Fruit fly (Drosophila melanogaster) whole organism, embryonic: Measurements from ENCODE around the gene scyl.
A peak's percentile ranks its signal among the peaks of the same experiment; 100 is the strongest.

Source experiments
- Asciz ChIP-seq: fragments of 200-800 bp; sonication (Bioruptor generic); optimal IDR thresholded peaks from 2 replicates; lab custom pipeline; 2017; ENCODE audit warnings: missing biosample characterization, mild to moderate bottlenecking, missing genetic modification characterization, missing genetic modification reagents
- B-H1 ChIP-seq: fragments of 200-800 bp; sonication (Bioruptor generic); IDR thresholded peaks from 3 replicates; pipeline ENCODE4 v1.3.6; 2022; ENCODE audit warnings: missing biosample characterization, missing genetic modification characterization
- Blimp-1 ChIP-seq: fragments of 200-800 bp; sonication (Bioruptor generic); optimal IDR thresholded peaks from 3 replicates; lab custom pipeline; 2018; ENCODE audit warnings: missing biosample characterization, missing genetic modification characterization, mild to moderate bottlenecking, moderate library complexity, missing genetic modification reagents
- CG11504 ChIP-seq: fragments of 200-800 bp; sonication (Bioruptor generic); optimal IDR thresholded peaks from 3 replicates; lab custom pipeline; 2019; ENCODE audit warnings: missing biosample characterization, mild to moderate bottlenecking, missing genetic modification characterization, moderate library complexity
- CG13424 ChIP-seq: fragments of 200-800 bp; sonication (Bioruptor generic); optimal IDR thresholded peaks from 2 replicates; lab custom pipeline; 2019; ENCODE audit warnings: missing biosample characterization, mild to moderate bottlenecking, missing genetic modification characterization, moderate library complexity
- CG13894 ChIP-seq: fragments of 200-800 bp; sonication (Bioruptor generic); optimal IDR thresholded peaks from 3 replicates; lab custom pipeline; 2018; ENCODE audit warnings: missing biosample characterization, mild to moderate bottlenecking, missing genetic modification characterization, moderate library complexity
- CG15514 ChIP-seq: fragments of 200-800 bp; sonication (Bioruptor generic); optimal IDR thresholded peaks from 3 replicates; lab custom pipeline; 2017; ENCODE audit warnings: missing biosample characterization, missing genetic modification characterization, mild to moderate bottlenecking, moderate library complexity, missing genetic modification reagents
- CG17328 ChIP-seq: fragments of 200-800 bp; sonication (Bioruptor generic); IDR thresholded peaks from 2 replicates; pipeline ENCODE4 v1.3.6; 2022; ENCODE audit warnings: missing biosample characterization, missing genetic modification characterization
- CG17361 ChIP-seq: fragments of 200-800 bp; sonication (Bioruptor generic); IDR thresholded peaks from 3 replicates; pipeline ENCODE4 v1.3.6; 2022; ENCODE audit warnings: missing biosample characterization, missing genetic modification characterization
- CG17912 ChIP-seq: fragments of 200-800 bp; sonication (Bioruptor generic); optimal IDR thresholded peaks from 2 replicates; lab custom pipeline; 2018; ENCODE audit warnings: missing biosample characterization, mild to moderate bottlenecking, missing genetic modification characterization
- CG1832 ChIP-seq: fragments of 200-800 bp; sonication (Bioruptor generic); optimal IDR thresholded peaks from 2 replicates; lab custom pipeline; 2017; ENCODE audit warnings: missing biosample characterization, mild to moderate bottlenecking, missing genetic modification characterization, inconsistent platforms
- CG2199 ChIP-seq: fragments of 200-800 bp; sonication (Bioruptor generic); IDR thresholded peaks from 3 replicates; pipeline ENCODE4 v1.3.6; 2022; ENCODE audit warnings: missing biosample characterization, missing genetic modification characterization
- CG2678 ChIP-seq: fragments of 200-800 bp; sonication (Bioruptor generic); optimal IDR thresholded peaks from 3 replicates; lab custom pipeline; 2019; ENCODE audit warnings: missing biosample characterization, mild to moderate bottlenecking, missing genetic modification characterization, moderate library complexity
- CG32532 ChIP-seq: fragments of 200-800 bp; sonication (Bioruptor generic); IDR thresholded peaks from 2 replicates; pipeline ENCODE4 v1.3.6; 2022; ENCODE audit warnings: missing biosample characterization, missing genetic modification characterization
- CG4404 ChIP-seq: fragments of 200-800 bp; sonication (Bioruptor generic); IDR thresholded peaks from 2 replicates; pipeline ENCODE4 v1.3.6; 2022; ENCODE audit warnings: missing biosample characterization, missing genetic modification characterization
- CG6175 ChIP-seq: fragments of 200-800 bp; sonication (Bioruptor generic); IDR thresholded peaks from 3 replicates; pipeline ENCODE4 v1.3.6; 2022; ENCODE audit warnings: missing biosample characterization, missing genetic modification characterization
- CG6765 ChIP-seq: fragments of 200-800 bp; sonication (Bioruptor generic); optimal IDR thresholded peaks from 3 replicates; lab custom pipeline; 2017; ENCODE audit warnings: missing biosample characterization, mild to moderate bottlenecking, missing genetic modification characterization
- CG8290 ChIP-seq, 3 experiments: fragments of 200-800 bp; sonication (Bioruptor generic); optimal IDR thresholded peaks; 2 replicates each; lab custom pipeline; 2016 to 2019; ENCODE audit warnings: missing biosample characterization in 3 of 3, missing genetic modification characterization in 3 of 3, mild to moderate bottlenecking in 2 of 3, moderate library complexity in 1 of 3
- CG9437 ChIP-seq: fragments of 200-800 bp; sonication (Bioruptor generic); optimal IDR thresholded peaks from 2 replicates; lab custom pipeline; 2018; ENCODE audit warnings: missing biosample characterization, mild to moderate bottlenecking, missing genetic modification characterization
- CG9932 ChIP-seq: fragments of 200-800 bp; sonication (Bioruptor generic); IDR thresholded peaks from 2 replicates; pipeline ENCODE4 v1.3.6; 2022; ENCODE audit warnings: missing biosample characterization, missing genetic modification characterization
- CTCF ChIP-seq: fragments of 200-800 bp; sonication (Bioruptor generic); optimal IDR thresholded peaks from 2 replicates; lab custom pipeline; 2017; ENCODE audit warnings: missing biosample characterization, mild to moderate bottlenecking, missing genetic modification characterization, moderate library complexity
- ERR ChIP-seq: fragments of 200-800 bp; sonication (Bioruptor generic); optimal IDR thresholded peaks from 2 replicates; lab custom pipeline; 2016; ENCODE audit warnings: missing biosample characterization, missing genetic modification characterization
- Ets97D ChIP-seq: fragments of 200-800 bp; sonication (Bioruptor generic); optimal IDR thresholded peaks from 3 replicates; lab custom pipeline; 2016; ENCODE audit warnings: missing biosample characterization, missing genetic modification characterization
- Fer1 ChIP-seq: fragments of 200-800 bp; sonication (Bioruptor generic); optimal IDR thresholded peaks from 2 replicates; lab custom pipeline; 2017; ENCODE audit warnings: missing biosample characterization, mild to moderate bottlenecking, missing genetic modification characterization
- Fer3 ChIP-seq: fragments of 200-800 bp; sonication (Bioruptor generic); optimal IDR thresholded peaks from 2 replicates; lab custom pipeline; 2018; ENCODE audit warnings: missing biosample characterization, mild to moderate bottlenecking, missing genetic modification characterization, moderate library complexity
- HHEX ChIP-seq: fragments of 200-800 bp; sonication (Bioruptor generic); optimal IDR thresholded peaks from 3 replicates; lab custom pipeline; 2017; ENCODE audit warnings: missing biosample characterization, mild to moderate bottlenecking, missing genetic modification characterization, missing genetic modification reagents
- HmgZ ChIP-seq: fragments of 200-800 bp; sonication (Bioruptor generic); optimal IDR thresholded peaks from 2 replicates; lab custom pipeline; 2018; ENCODE audit warnings: missing biosample characterization, mild to moderate bottlenecking, missing genetic modification characterization
- Hr51 ChIP-seq, 2 experiments: fragments of 200-800 bp; sonication (Bioruptor generic); optimal IDR thresholded peaks; 2 replicates in 1 of 2; 3 replicates in 1 of 2; lab custom pipeline; 2016 to 2018; ENCODE audit warnings: missing biosample characterization in 2 of 2, missing genetic modification characterization in 2 of 2, mild to moderate bottlenecking in 1 of 2, moderate library complexity in 1 of 2
- Med ChIP-seq: fragments of 200-800 bp; sonication (Bioruptor generic); peaks from one replicate; lab custom pipeline; 2016; ENCODE audit warnings: missing biosample characterization, missing genetic modification characterization, mild to moderate bottlenecking, inconsistent platforms, moderate library complexity
- Meics ChIP-seq: fragments of 200-800 bp; sonication (Bioruptor generic); optimal IDR thresholded peaks from 2 replicates; lab custom pipeline; 2017; ENCODE audit warnings: missing biosample characterization, mild to moderate bottlenecking, missing genetic modification characterization
- NfI ChIP-seq: fragments of 200-800 bp; sonication (Bioruptor generic); optimal IDR thresholded peaks from 3 replicates; lab custom pipeline; 2018; ENCODE audit warnings: missing biosample characterization, mild to moderate bottlenecking, missing genetic modification characterization, moderate library complexity
- Oli ChIP-seq: fragments of 200-800 bp; sonication (Bioruptor generic); optimal IDR thresholded peaks from 2 replicates; lab custom pipeline; 2018; ENCODE audit warnings: missing biosample characterization, mild to moderate bottlenecking, missing genetic modification characterization, moderate library complexity
- Opbp ChIP-seq: fragments of 200-800 bp; sonication (Bioruptor generic); IDR thresholded peaks from 3 replicates; pipeline ENCODE4 v1.3.6; 2022; ENCODE audit warnings: missing biosample characterization, missing genetic modification characterization; ENCODE audit not compliant: partially characterized antibody
- Pdp1 ChIP-seq, 2 experiments: fragments of 200-800 bp; sonication (Bioruptor generic); optimal IDR thresholded peaks; 3 replicates each; lab custom pipeline; 2016; ENCODE audit warnings: missing biosample characterization in 2 of 2, missing genetic modification characterization in 2 of 2, mild to moderate bottlenecking in 1 of 2, moderate library complexity in 1 of 2
- Stat92E ChIP-seq, 3 experiments: fragments of >200 bp in 2 of 3; fragments of 200-800 bp in 1 of 3; sonication (Bioruptor generic) in 1 of 3; optimal IDR thresholded peaks; 2 replicates each; lab custom pipeline; 2017 to 2019; ENCODE audit warnings: missing biosample characterization in 3 of 3, missing genetic modification characterization in 3 of 3, mild to moderate bottlenecking in 1 of 3, moderate library complexity in 1 of 3
- caup ChIP-seq: fragments of 200-800 bp; sonication (Bioruptor generic); optimal IDR thresholded peaks from 3 replicates; lab custom pipeline; 2017; ENCODE audit warnings: missing biosample characterization, mild to moderate bottlenecking, missing genetic modification characterization, moderate library complexity; ENCODE audit not compliant: severe bottlenecking
- crc ChIP-seq: fragments of 200-800 bp; sonication (Bioruptor generic); optimal IDR thresholded peaks from 2 replicates; lab custom pipeline; 2016; ENCODE audit warnings: missing biosample characterization, missing genetic modification characterization
- dmrt99B ChIP-seq: fragments of 200-800 bp; sonication (Bioruptor generic); optimal IDR thresholded peaks from 2 replicates; lab custom pipeline; 2018; ENCODE audit warnings: missing biosample characterization, mild to moderate bottlenecking, missing genetic modification characterization, moderate library complexity
- esg ChIP-seq: fragments of 200-800 bp; sonication (Bioruptor generic); conservative IDR thresholded peaks from 2 replicates; pipeline ENCODE4 v1.3.6; 2022; ENCODE audit warnings: missing biosample characterization, missing genetic modification characterization
- jing ChIP-seq: fragments of 200-800 bp; sonication (Bioruptor generic); optimal IDR thresholded peaks from 2 replicates; lab custom pipeline; 2018; ENCODE audit warnings: missing biosample characterization, mild to moderate bottlenecking, missing genetic modification characterization
- lab ChIP-seq: fragments of 200-800 bp; sonication (Bioruptor generic); optimal IDR thresholded peaks from 3 replicates; lab custom pipeline; 2017; ENCODE audit warnings: missing biosample characterization, missing genetic modification characterization, mild to moderate bottlenecking, moderate library complexity, missing genetic modification reagents
- lilli ChIP-seq: fragments of 200-800 bp; sonication (Bioruptor generic); optimal IDR thresholded peaks from 3 replicates; lab custom pipeline; 2016; ENCODE audit warnings: missing biosample characterization, missing genetic modification characterization
- pan ChIP-seq, 4 experiments: fragments of >200 bp in 3 of 4; fragments of 200-800 bp in 1 of 4; sonication (Bioruptor generic) in 1 of 4; optimal IDR thresholded peaks in 3 of 4; IDR thresholded peaks in 1 of 4; 2 replicates each; pipeline versions ENCODE4 v1.3.6 to Lab custom; 2017 to 2022; ENCODE audit warnings: missing biosample characterization in 2 of 4, missing genetic modification characterization in 2 of 4, mixed read lengths in 1 of 4
- psq ChIP-seq: fragments of 200-800 bp; sonication (Bioruptor generic); optimal IDR thresholded peaks from 2 replicates; lab custom pipeline; 2017; ENCODE audit warnings: missing biosample characterization, missing genetic modification characterization
- sqz ChIP-seq: fragments of 200-800 bp; sonication (Bioruptor generic); optimal IDR thresholded peaks from 3 replicates; lab custom pipeline; 2018; ENCODE audit warnings: missing biosample characterization, mild to moderate bottlenecking, missing genetic modification characterization
- tx ChIP-seq: fragments of 200-800 bp; sonication (Bioruptor generic); optimal IDR thresholded peaks from 2 replicates; lab custom pipeline; 2016; ENCODE audit warnings: missing biosample characterization, missing genetic modification characterization
- vvl ChIP-seq: fragments of 200-800 bp; sonication (Bioruptor generic); IDR thresholded peaks from 2 replicates; pipeline ENCODE4 v1.3.6; 2022; ENCODE audit warnings: missing biosample characterization, missing genetic modification characterization
- zfh1 ChIP-seq: fragments of 200-800 bp; sonication (Bioruptor generic); IDR thresholded peaks from 3 replicates; pipeline ENCODE4 v1.3.6; 2022; ENCODE audit warnings: missing biosample characterization, missing genetic modification characterization

The scyl gene

dm6 chr3L:11248303-11248702 lies 3.8 kb upstream of the scyl start (continued):
- no peak for TF ChIP-seq zfh1
- no peak for TF ChIP-seq ERR (GFP tag; lab: Kevin White, UChicago)
- no peak for TF ChIP-seq Ets97D (GFP tag; lab: Kevin White, UChicago)
- no peak for TF ChIP-seq Stat92E (GFP tag; optimal IDR thresholded peaks at IDR 0.05; lab: Kevin White, UChicago)
- peak; percentile 16 for TF ChIP-seq Fer3 (tag; lab: Kevin White, UChicago)
- TF ChIP-seq CG9932 (GFP tag; lab: Robert Waterston, UW), result peak; percentile 8; the same call in 1 of the 2 replicates
- 0 out of 3 replicates have a peak, but pooled peaks have one; percentile 17 for TF ChIP-seq CG6175 (GFP tag; lab: Robert Waterston, UW)
- no peak for TF ChIP-seq CG8290 (GFP tag; optimal IDR thresholded peaks at IDR 0.05; lab: Kevin White, UChicago)
- TF ChIP-seq CG8290 (tag; optimal IDR thresholded peaks at IDR 0.05; lab: Kevin White, UChicago), result peak in 1 of 2 experiments; percentile 36
- no peak; the same call in 2 of the 3 replicates for TF ChIP-seq B-H1 (GFP tag; lab: Robert Waterston, UW)
- 0 out of 2 replicates have a peak, but pooled peaks have one; percentile 13 for TF ChIP-seq CG17328
- TF ChIP-seq psq (GFP tag; lab: Kevin White, UChicago), result no peak
- TF ChIP-seq CG9437 (GFP tag; lab: Kevin White, UChicago), result no peak
- 0 out of 3 replicates have a peak, but pooled peaks have one; percentile 11 for TF ChIP-seq CG17361 (GFP tag; lab: Robert Waterston, UW)
- peak; percentile 27 for TF ChIP-seq CG2678 (tag; lab: Kevin White, UChicago)
- peak in 1 of 2 experiments; percentile 19 for TF ChIP-seq Hr51 (GFP tag; optimal IDR thresholded peaks at IDR 0.05; lab: Kevin White, UChicago)
- TF ChIP-seq CG11504, result peak; percentile 46
- TF ChIP-seq jing (GFP tag; lab: Kevin White, UChicago), result no peak
- peak; percentile 6 for TF ChIP-seq Asciz (GFP tag; lab: Kevin White, UChicago)
- peak; percentile 24 for TF ChIP-seq Oli (tag; lab: Kevin White, UChicago)
- TF ChIP-seq CG6765 (GFP tag; lab: Kevin White, UChicago), result no peak
- TF ChIP-seq Meics (GFP tag; lab: Kevin White, UChicago), result peak; percentile 38
- no peak for TF ChIP-seq Blimp-1 (GFP tag; lab: Kevin White, UChicago)
- peak; percentile 91 for TF ChIP-seq CTCF (GFP tag; lab: Kevin White, UChicago)
- TF ChIP-seq Med (GFP tag; lab: Kevin White, UChicago), result peak; percentile 70
- TF ChIP-seq Opbp (GFP tag; lab: Robert Waterston, UW), result 0 out of 3 replicates have a peak, but pooled peaks have one; percentile 20
- no peak for TF ChIP-seq crc (GFP tag; lab: Kevin White, UChicago)
- peak; percentile 31 for TF ChIP-seq HHEX
- peak; percentile 15 for TF ChIP-seq CG15514 (GFP tag; lab: Kevin White, UChicago)
- TF ChIP-seq CG32532 (GFP tag; lab: Robert Waterston, UW), result peak; percentile 56; the same call in 1 of the 2 replicates
- peak; percentile 9 for TF ChIP-seq lilli (GFP tag; lab: Kevin White, UChicago)
- peak; percentile 24 for TF ChIP-seq HmgZ (tag; lab: Kevin White, UChicago)
- peak; percentile 23 for TF ChIP-seq dmrt99B
- peak; percentile 92 for TF ChIP-seq CG2199 (GFP tag; lab: Robert Waterston, UW)
- peak; percentile 10 for TF ChIP-seq NfI (GFP tag; lab: Kevin White, UChicago)
- peak; percentile 40 for TF ChIP-seq CG1832
- peak; percentile 20 for TF ChIP-seq Fer1 (GFP tag; lab: Kevin White, UChicago)
- TF ChIP-seq CG13424 (tag; lab: Kevin White, UChicago), result no peak
- peak; percentile 22 for TF ChIP-seq CG13894 (tag; lab: Kevin White, UChicago)
- no peak for TF ChIP-seq tx (GFP tag; lab: Kevin White, UChicago)
- peak; percentile 25 for TF ChIP-seq lab (GFP tag; lab: Kevin White, UChicago)
- peak; percentile 63 for TF ChIP-seq vvl (GFP tag; lab: Robert Waterston, UW)
- peak; percentile 22 for TF ChIP-seq caup
- TF ChIP-seq sqz (GFP tag; lab: Kevin White, UChicago), result peak; percentile 31
- no peak for TF ChIP-seq pan (optimal IDR thresholded peaks at IDR 0.05; lab: Kevin White, UChicago)
- TF ChIP-seq pan (GFP tag; optimal IDR thresholded peaks at IDR 0.05 in 1 of 2, IDR thresholded peaks at IDR 0.05 in 1 of 2), result peak in 1 of 2 experiments; percentile 36
- peak in 1 of 2 experiments; percentile 2 for TF ChIP-seq Pdp1 (GFP tag; optimal IDR thresholded peaks at IDR 0.05; lab: Kevin White, UChicago)
- peak; percentile 18 for TF ChIP-seq CG17912 (GFP tag; lab: Kevin White, UChicago)
- no peak for TF ChIP-seq CG4404 (GFP tag; lab: Robert Waterston, UW)
- TF ChIP-seq esg (GFP tag; lab: Robert Waterston, UW), result no peak
